Worm (Caenorhabditis elegans): ENCODE measurements around the gene C14A6.3.

DNA sequence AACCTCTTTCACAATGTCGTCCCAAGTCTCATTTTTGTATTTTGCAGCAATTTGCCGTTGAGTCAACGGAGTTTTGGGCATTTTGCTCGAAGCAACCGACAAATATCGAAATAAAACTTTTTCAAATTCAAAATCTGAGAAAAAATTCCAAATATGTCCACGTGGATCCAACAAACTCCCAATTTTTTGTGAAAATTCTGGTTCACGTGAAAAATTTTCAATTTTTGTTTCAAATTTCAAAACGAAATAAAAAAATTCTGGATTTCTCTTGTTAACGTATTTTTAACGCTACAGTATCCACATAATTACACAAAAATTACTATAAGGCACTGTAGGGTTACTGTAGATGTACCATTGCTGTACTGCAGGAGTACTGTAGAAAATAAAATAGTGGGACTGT, 15.1 kb downstream of the C14A6.3 start, which contains the start of gene C14A6.13:
- TF ChIP-seq blmp-1 (tag; optimal IDR thresholded peaks at IDR 0.05): no peak
- TF ChIP-seq alr-1 (tag; optimal IDR thresholded peaks at IDR 0.05; ENCODE audit: borderline replicate concordance): no peak
- TF ChIP-seq nhr-90 (tag; optimal IDR thresholded peaks at IDR 0.05; ENCODE audit: poor library complexity): no peak
- TF ChIP-seq nhr-28 (tag; optimal IDR thresholded peaks at IDR 0.05): no peak
- TF ChIP-seq ztf-4 (tag; optimal IDR thresholded peaks at IDR 0.05): no peak
- no peak for TF ChIP-seq hlh-17 (GFP tag; optimal IDR thresholded peaks at IDR 0.05; ENCODE audit: borderline replicate concordance)
- no peak for TF ChIP-seq snpc-4 (tag; optimal IDR thresholded peaks at IDR 0.05)
- no peak for TF ChIP-seq unc-130 (tag; optimal IDR thresholded peaks at IDR 0.05)
- TF ChIP-seq nhr-12 (tag; optimal IDR thresholded peaks at IDR 0.05): no peak

Data from whole organism, L1 larva.